Worm (Caenorhabditis elegans) whole organism, L4 larva: ENCODE measurements around the gene Y47D3A.20.

Source experiments
- F10B5.3 ChIP-seq: sonication (generic microtip); optimal IDR thresholded peaks from 2 replicates; lab custom pipeline; 2016; ENCODE audit warnings: mild to moderate bottlenecking, missing genetic modification characterization, missing compliant biosample characterization
- F26F4.8 ChIP-seq: fragments of 200-800 bp; sonication (Bioruptor generic); conservative IDR thresholded peaks from 2 replicates; pipeline ENCODE4 v1.3.6; 2022; ENCODE audit warnings: missing genetic modification characterization, missing compliant biosample characterization
- F44E2.7 ChIP-seq: fragments of 200-800 bp; sonication (Bioruptor generic); IDR thresholded peaks from 2 replicates; pipeline ENCODE4 v2.1.2; 2022; ENCODE audit warnings: missing genetic modification characterization, missing compliant biosample characterization
- T20F7.1 ChIP-seq: fragments of 200-800 bp; sonication (Bioruptor generic); optimal IDR thresholded peaks from 2 replicates; lab custom pipeline; 2018; ENCODE audit warnings: mild to moderate bottlenecking, missing genetic modification characterization, missing compliant biosample characterization
- T26A8.4 ChIP-seq: fragments of 200-800 bp; sonication (Bioruptor generic); IDR thresholded peaks from 2 replicates; pipeline ENCODE4 v1.3.6; 2022; ENCODE audit warnings: missing genetic modification characterization, missing compliant biosample characterization
- Y48G9A.11 ChIP-seq: fragments of 200-800 bp; sonication (Bioruptor generic); IDR thresholded peaks from 2 replicates; pipeline ENCODE4 v1.3.6; 2022; ENCODE audit warnings: missing genetic modification reagents, missing genetic modification characterization, missing compliant biosample characterization
- Y75B8A.6 ChIP-seq: fragments of 200-800 bp; sonication (Bioruptor generic); IDR thresholded peaks from 2 replicates; pipeline ENCODE4 v1.3.6; 2022; ENCODE audit warnings: missing genetic modification reagents, missing genetic modification characterization, missing compliant biosample characterization
- ZK546.5 ChIP-seq, 2 experiments: sonication (generic microtip); optimal IDR thresholded peaks; 2 replicates each; lab custom pipeline; 2017; ENCODE audit warnings: missing biosample characterization in 2 of 2, missing genetic modification characterization in 2 of 2
- aly-2 ChIP-seq: sonication (generic microtip); optimal IDR thresholded peaks from 2 replicates; lab custom pipeline; 2018; ENCODE audit warnings: missing biosample characterization, missing genetic modification characterization
- arid-1 ChIP-seq: fragments of 200-800 bp; sonication (Bioruptor generic); conservative IDR thresholded peaks from 2 replicates; pipeline ENCODE4 v1.3.6; 2022; ENCODE audit warnings: missing genetic modification reagents, missing genetic modification characterization, missing compliant biosample characterization
- ceh-20 ChIP-seq: fragments of 200-800 bp; sonication (Bioruptor generic); IDR thresholded peaks from 2 replicates; pipeline ENCODE4 v1.3.6; 2022; ENCODE audit warnings: missing genetic modification reagents, missing genetic modification characterization, missing compliant biosample characterization
- ceh-62 ChIP-seq: sonication (generic microtip); optimal IDR thresholded peaks from 2 replicates; lab custom pipeline; 2017; ENCODE audit warnings: missing biosample characterization, missing genetic modification characterization
- ceh-82 ChIP-seq: sonication (generic microtip); optimal IDR thresholded peaks from 2 replicates; lab custom pipeline; 2017; ENCODE audit warnings: missing biosample characterization, missing genetic modification characterization
- daf-12 ChIP-seq: fragments of 150-350 bp; optimal IDR thresholded peaks from 2 replicates; lab custom pipeline; 2014; ENCODE audit warnings: missing biosample characterization, missing genetic modification reagents, missing genetic modification characterization
- daf-16 ChIP-seq, 3 experiments: sonication (generic microtip); optimal IDR thresholded peaks; 2 replicates each; lab custom pipeline; 2016 to 2017; ENCODE audit warnings: missing genetic modification characterization in 3 of 3, missing genetic modification reagents in 3 of 3, mild to moderate bottlenecking in 2 of 3, missing compliant biosample characterization in 2 of 3, missing biosample characterization in 1 of 3, moderate library complexity in 1 of 3
- daf-19 ChIP-seq: fragments of 200-800 bp; sonication (Bioruptor generic); conservative IDR thresholded peaks from 2 replicates; pipeline ENCODE4 v1.3.6; 2022; ENCODE audit warnings: missing genetic modification characterization, missing compliant biosample characterization
- dmd-9 ChIP-seq: fragments of 200-800 bp; sonication (Bioruptor generic); IDR thresholded peaks from 2 replicates; pipeline ENCODE4 v1.3.6; 2022; ENCODE audit warnings: missing genetic modification reagents, missing genetic modification characterization, missing compliant biosample characterization
- duxl-1 ChIP-seq: sonication (generic microtip); optimal IDR thresholded peaks from 2 replicates; lab custom pipeline; 2016; ENCODE audit warnings: mild to moderate bottlenecking, missing genetic modification characterization, moderate library complexity, missing compliant biosample characterization; ENCODE audit not compliant: poor library complexity
- dve-1 ChIP-seq: sonication (generic microtip); optimal IDR thresholded peaks from 2 replicates; lab custom pipeline; 2017; ENCODE audit warnings: antibody characterized with exemption, mild to moderate bottlenecking, missing genetic modification characterization, missing compliant biosample characterization; ENCODE audit not compliant: insufficient read depth
- egl-27 ChIP-seq: sonication (generic microtip); optimal IDR thresholded peaks from 3 replicates; lab custom pipeline; 2017; ENCODE audit warnings: missing biosample characterization, missing genetic modification reagents, missing genetic modification characterization
- egl-43 ChIP-seq: fragments of 200-800 bp; sonication (Bioruptor generic); IDR thresholded peaks from 2 replicates; pipeline ENCODE4 v1.3.6; 2022; ENCODE audit warnings: missing genetic modification reagents, missing genetic modification characterization, missing compliant biosample characterization
- fos-1 ChIP-seq: fragments of 150-350 bp; optimal IDR thresholded peaks from 2 replicates; lab custom pipeline; 2014; ENCODE audit warnings: missing biosample characterization, missing genetic modification characterization
- gei-8 ChIP-seq: fragments of 200-800 bp; sonication (Bioruptor generic); optimal IDR thresholded peaks from 2 replicates; lab custom pipeline; 2018; ENCODE audit warnings: mild to moderate bottlenecking, missing genetic modification characterization, missing compliant biosample characterization
- hif-1 ChIP-seq, 2 experiments: sonication (generic microtip); optimal IDR thresholded peaks; 2 replicates each; lab custom pipeline; 2016 to 2017; ENCODE audit warnings: missing compliant biosample characterization in 2 of 2, missing genetic modification characterization in 2 of 2, missing genetic modification reagents in 2 of 2, missing genotype in 2 of 2, mild to moderate bottlenecking in 1 of 2
- hmg-1.1 ChIP-seq: fragments of 200-800 bp; sonication (Bioruptor generic); IDR thresholded peaks from 2 replicates; pipeline ENCODE4 v1.3.6; 2022; ENCODE audit warnings: missing genetic modification reagents, missing genetic modification characterization, missing compliant biosample characterization
- jun-1 ChIP-seq: fragments of 150-350 bp; optimal IDR thresholded peaks from 2 replicates; lab custom pipeline; 2014; ENCODE audit warnings: missing biosample characterization, missing genetic modification reagents, missing genetic modification characterization
- lin-1 ChIP-seq: fragments of 200-800 bp; sonication (Bioruptor generic); IDR thresholded peaks from 2 replicates; pipeline ENCODE4 v1.3.6; 2022; ENCODE audit warnings: missing genetic modification reagents, missing genetic modification characterization, missing compliant biosample characterization
- lin-29 ChIP-seq: fragments of 200-800 bp; sonication (Bioruptor generic); IDR thresholded peaks from 2 replicates; pipeline ENCODE4 v1.3.6; 2022; ENCODE audit warnings: missing genetic modification reagents, missing genetic modification characterization, missing compliant biosample characterization
- madf-5 ChIP-seq, 2 experiments: fragments of 200-800 bp; sonication (Bioruptor generic); IDR thresholded peaks; 2 replicates each; pipeline ENCODE4 v1.3.6; 2022; ENCODE audit warnings: missing compliant biosample characterization in 2 of 2, missing genetic modification characterization in 2 of 2
- mxl-3 ChIP-seq: fragments of 200-800 bp; sonication (Bioruptor generic); optimal IDR thresholded peaks from 2 replicates; lab custom pipeline; 2018; ENCODE audit warnings: mild to moderate bottlenecking, missing genetic modification characterization, missing compliant biosample characterization
- nhr-102 ChIP-seq: sonication (generic microtip); optimal IDR thresholded peaks from 2 replicates; lab custom pipeline; 2016; ENCODE audit warnings: mild to moderate bottlenecking, missing genetic modification characterization, moderate library complexity, missing compliant biosample characterization
- nhr-41 ChIP-seq: fragments of 200-800 bp; sonication (Bioruptor generic); IDR thresholded peaks from 2 replicates; pipeline ENCODE4 v1.3.6; 2022; ENCODE audit warnings: missing genetic modification reagents, missing genetic modification characterization, missing compliant biosample characterization
- nhr-6 ChIP-seq: fragments of 150-350 bp; optimal IDR thresholded peaks from 2 replicates; lab custom pipeline; 2014; ENCODE audit warnings: missing biosample characterization, missing genetic modification characterization
- nhr-77 ChIP-seq: fragments of 150-350 bp; optimal IDR thresholded peaks from 2 replicates; lab custom pipeline; 2014; ENCODE audit warnings: missing biosample characterization, missing genetic modification characterization
- rbr-2 ChIP-seq: sonication (generic microtip); optimal IDR thresholded peaks from 2 replicates; lab custom pipeline; 2016; ENCODE audit warnings: missing genotype, missing genetic modification characterization, missing compliant biosample characterization
- saeg-2 ChIP-seq: fragments of 200-800 bp; sonication (Bioruptor generic); IDR thresholded peaks from 2 replicates; pipeline ENCODE4 v1.3.6; 2022; ENCODE audit warnings: missing genetic modification reagents, missing genetic modification characterization, missing compliant biosample characterization
- sdz-12 ChIP-seq: fragments of 200-800 bp; sonication (Bioruptor generic); optimal IDR thresholded peaks from 2 replicates; lab custom pipeline; 2018; ENCODE audit warnings: mild to moderate bottlenecking, missing genetic modification characterization, missing compliant biosample characterization
- spr-1 ChIP-seq: sonication (generic microtip); optimal IDR thresholded peaks from 2 replicates; lab custom pipeline; 2016; ENCODE audit warnings: mild to moderate bottlenecking, missing genetic modification characterization, missing compliant biosample characterization
- zag-1 ChIP-seq: fragments of 150-350 bp; optimal IDR thresholded peaks from 2 replicates; lab custom pipeline; 2014; ENCODE audit warnings: missing biosample characterization, missing genetic modification characterization
- zip-2 ChIP-seq: fragments of 150-350 bp; optimal IDR thresholded peaks from 2 replicates; lab custom pipeline; 2014; ENCODE audit warnings: missing biosample characterization, missing genetic modification characterization
- ztf-11 ChIP-seq: fragments of 150-350 bp; optimal IDR thresholded peaks from 2 replicates; lab custom pipeline; 2014; ENCODE audit warnings: missing biosample characterization, missing genetic modification characterization

Y47D3A.20 gene

ce11 chrIII:11290554-11290953, 15.7 kb downstream of the Y47D3A.20 start, which contains the start of the genes gly-9, mib-1 and smc-3 (continued):
- TF ChIP-seq duxl-1 (tag; lab: Kevin White, UChicago) (no peak), sdz-12 (GFP tag; lab: Kevin White, UChicago) (no peak), daf-16 (GFP tag; optimal IDR thresholded peaks at IDR 0.05; lab: Kevin White, UChicago) (no peak), daf-16 (tag; optimal IDR thresholded peaks at IDR 0.05; lab: Kevin White, UChicago) (no peak), lin-29 (no peak), egl-27 (tag; lab: Kevin White, UChicago) (no peak), dmd-9 (peak; percentile 85), T26A8.4 (GFP tag; lab: Robert Waterston, UW) (no peak), madf-5 (GFP tag; IDR thresholded peaks at IDR 0.05; lab: Robert Waterston, UW) (no peak), hif-1 (tag; optimal IDR thresholded peaks at IDR 0.05; lab: Kevin White, UChicago) (peak in 1 of 2 experiments; percentile 89), ztf-11 (tag; lab: Kevin White, UChicago) (no peak), fos-1 (tag; lab: Kevin White, UChicago) (no peak), spr-1 (tag; lab: Kevin White, UChicago) (no peak), nhr-102 (tag; lab: Kevin White, UChicago) (no peak), ZK546.5 (tag; optimal IDR thresholded peaks at IDR 0.05; lab: Kevin White, UChicago) (no peak), ceh-82 (tag; lab: Kevin White, UChicago) (no peak), gei-8 (GFP tag; lab: Kevin White, UChicago) (no peak), F26F4.8 (GFP tag; lab: Robert Waterston, UW) (no peak), F44E2.7 (GFP tag; lab: Robert Waterston, UW) (no peak), T20F7.1 (GFP tag; lab: Kevin White, UChicago) (no peak), F10B5.3 (tag; lab: Kevin White, UChicago) (no peak), nhr-77 (tag; lab: Kevin White, UChicago) (no peak), daf-19 (no peak), nhr-6 (tag; lab: Kevin White, UChicago) (peak; percentile 56), jun-1 (tag; lab: Kevin White, UChicago) (no peak), zip-2 (tag; lab: Kevin White, UChicago) (no peak), egl-43 (GFP tag; lab: Robert Waterston, UW) (no peak), arid-1 (no peak), lin-1 (GFP tag; lab: Robert Waterston, UW) (no peak), nhr-41 (GFP tag; lab: Robert Waterston, UW) (no peak), daf-12 (tag; lab: Kevin White, UChicago) (no peak), ceh-20 (GFP tag; lab: Robert Waterston, UW) (no peak), Y48G9A.11 (GFP tag; lab: Robert Waterston, UW) (peak; percentile 43; the same call in 1 of the 2 replicates), hmg-1.1 (GFP tag; lab: Robert Waterston, UW) (no peak), ceh-62 (no peak)

ce11 chrIII:11311466-11311865, 36.6 kb downstream of the Y47D3A.20 start, which contains the start of gene rab-35:
rab-35 (minus strand) TSS chrIII:11311566.
- TF ChIP-seq ceh-62: no peak
- TF ChIP-seq mxl-3 (GFP tag; lab: Kevin White, UChicago): no peak
- no peak for TF ChIP-seq Y48G9A.11 (GFP tag; lab: Robert Waterston, UW)
- TF ChIP-seq dve-1 (tag; lab: Kevin White, UChicago): no peak
- TF ChIP-seq zag-1 (tag; lab: Kevin White, UChicago): no peak
- TF ChIP-seq aly-2 (tag; lab: Kevin White, UChicago): no peak
- TF ChIP-seq sdz-12 (GFP tag; lab: Kevin White, UChicago): no peak
- TF ChIP-seq daf-19: no peak
- no peak for TF ChIP-seq daf-12 (tag; lab: Kevin White, UChicago)
- TF ChIP-seq saeg-2: no peak
- no peak for TF ChIP-seq rbr-2 (tag; lab: Kevin White, UChicago)
- no peak for TF ChIP-seq ceh-20 (GFP tag; lab: Robert Waterston, UW)
- TF ChIP-seq Y75B8A.6 (GFP tag; lab: Robert Waterston, UW): no peak
- TF ChIP-seq, all 104 proteins: peak for 0
